Worm (Caenorhabditis elegans) whole organism, early embryonic: Measurements from ENCODE around the gene Y73F4A.3.

Experiments
- B0310.2 ChIP-seq: sonication (generic microtip); optimal IDR thresholded peaks from 2 replicates; lab custom pipeline; 2016; ENCODE audit warnings: mild to moderate bottlenecking, missing genetic modification characterization, missing compliant biosample characterization
- F13C5.2 ChIP-seq: sonication (generic microtip); optimal IDR thresholded peaks from 2 replicates; lab custom pipeline; 2017; ENCODE audit warnings: mild to moderate bottlenecking, missing genetic modification characterization, inconsistent platforms, missing compliant biosample characterization
- aly-1 ChIP-seq: sonication (generic microtip); optimal IDR thresholded peaks from 2 replicates; lab custom pipeline; 2016; ENCODE audit warnings: missing genetic modification characterization, missing compliant biosample characterization
- ama-1 ChIP-seq: fragments of 150-350 bp; optimal IDR thresholded peaks from 2 replicates; lab custom pipeline; 2014
- ets-7 ChIP-seq: sonication (generic microtip); optimal IDR thresholded peaks from 2 replicates; lab custom pipeline; 2016; ENCODE audit warnings: missing genotype, missing genetic modification characterization, missing compliant biosample characterization
- flt-1 ChIP-seq: fragments of 200-800 bp; sonication (Bioruptor generic); IDR thresholded peaks from 2 replicates; pipeline ENCODE4 v1.3.6; 2022; ENCODE audit warnings: missing genetic modification characterization, missing compliant biosample characterization
- scrt-1 ChIP-seq: fragments of 200-800 bp; sonication (Bioruptor generic); IDR thresholded peaks from 2 replicates; pipeline ENCODE4 v1.3.6; 2022; ENCODE audit warnings: missing genetic modification characterization, missing compliant biosample characterization
- sea-1 ChIP-seq: fragments of 200-800 bp; sonication (Bioruptor generic); conservative IDR thresholded peaks from 2 replicates; pipeline ENCODE4 v1.3.6; 2022; ENCODE audit warnings: missing genetic modification characterization, missing compliant biosample characterization
- tra-4 ChIP-seq: sonication (generic microtip); optimal IDR thresholded peaks from 2 replicates; lab custom pipeline; 2017; ENCODE audit warnings: missing genetic modification characterization, missing compliant biosample characterization

DNA sequence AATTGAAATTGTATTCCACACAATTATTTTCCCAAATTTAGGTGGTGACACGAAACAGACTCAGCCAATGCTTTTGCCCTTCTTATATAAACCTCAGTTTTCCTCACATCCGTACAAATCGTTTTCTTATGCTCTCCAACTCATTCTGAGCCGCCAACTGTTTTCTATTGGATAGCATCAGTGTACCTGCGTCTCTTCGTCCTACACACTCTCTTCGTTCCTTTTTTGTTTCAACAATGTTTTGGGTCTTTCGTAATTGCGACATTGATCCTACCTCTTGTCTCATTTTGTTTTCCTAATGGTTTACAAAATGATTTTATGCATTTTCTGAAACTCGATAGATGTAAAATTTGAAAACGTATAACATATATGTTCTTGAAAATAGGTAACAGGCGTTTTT, 39.0 kb upstream of the Y73F4A.3 start:
- no peak for TF ChIP-seq ets-7 (tag; lab: Kevin White, UChicago)
- no peak for TF ChIP-seq B0310.2
- TF ChIP-seq scrt-1 (GFP tag; lab: Robert Waterston, UW) = no peak
- TF ChIP-seq tra-4 (tag; lab: Kevin White, UChicago) = no peak
- TF ChIP-seq ama-1 (lab: Kevin White, UChicago) = no peak
- no peak for TF ChIP-seq flt-1 (GFP tag; lab: Robert Waterston, UW)
- TF ChIP-seq sea-1 (GFP tag; lab: Robert Waterston, UW) = no peak
- TF ChIP-seq aly-1 (tag; lab: Kevin White, UChicago) = no peak
- TF ChIP-seq F13C5.2 = no peak
